Worm (Caenorhabditis elegans) whole organism, L4/young adult: Measurements from ENCODE around the gene mrps-17.

Experiments used
- W03F9.2 ChIP-seq: fragments of 150-350 bp; optimal IDR thresholded peaks from 2 replicates; lab custom pipeline; 2014; ENCODE audit warnings: missing biosample characterization, missing genetic modification characterization
- him-1 ChIP-seq: sonication (generic microtip); optimal IDR thresholded peaks from 2 replicates; lab custom pipeline; 2016; ENCODE audit warnings: missing genotype, missing genetic modification reagents, missing genetic modification characterization, missing compliant biosample characterization

DNA sequence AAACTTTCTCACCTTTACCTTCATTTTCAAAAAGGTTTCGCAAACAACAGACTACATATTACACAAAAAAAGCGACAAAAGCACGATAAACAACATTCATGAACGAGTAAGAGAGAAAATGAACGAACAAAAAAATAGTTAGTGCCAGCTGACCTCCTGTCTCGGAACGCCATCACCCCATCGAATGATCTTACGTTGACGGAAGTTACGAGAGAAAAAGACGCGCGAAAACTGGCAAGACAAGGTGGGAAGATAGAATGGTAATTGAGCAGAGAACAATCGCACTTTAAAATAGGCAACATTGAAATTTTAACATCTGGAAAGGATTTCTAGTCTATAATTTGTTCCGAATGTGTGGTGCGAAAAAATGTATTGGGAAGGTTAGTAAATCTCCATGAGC is 11.4 kb downstream of the mrps-17 start:
- TF ChIP-seq him-1 (tag; lab: Kevin White, UChicago), result no peak
- no peak for TF ChIP-seq W03F9.2
